Worm (Caenorhabditis elegans) whole organism, midembryonic: ENCODE measurements around the gene chil-1.

Experiments
- tab-1 ChIP-seq: fragments of 200-800 bp; sonication (Bioruptor generic); IDR thresholded peaks from 2 replicates; pipeline ENCODE4 v1.3.6; 2022; ENCODE audit warnings: missing genetic modification characterization, missing compliant biosample characterization
- ztf-23 ChIP-seq: fragments of 200-800 bp; sonication (Bioruptor generic); IDR thresholded peaks from 2 replicates; pipeline ENCODE4 v1.3.6; 2022; ENCODE audit warnings: missing genetic modification reagents, missing genetic modification characterization, missing compliant biosample characterization

- TF ChIP-seq ztf-23 (GFP tag; lab: Robert Waterston, UW) (no peak), tab-1 (GFP tag; lab: Robert Waterston, UW) (no peak)
Measured at ce11 chrII:9886216-9886615, 19.9 kb upstream of the chil-1 start, which contains the start of gene algn-8.
